Fruit fly (Drosophila melanogaster) whole organism: ENCODE measurements around the gene Rtc1.

Experiments
- CG8478 ChIP-seq: fragments of >200 bp; optimal IDR thresholded peaks from 2 replicates; lab custom pipeline; 2018; ENCODE audit warnings: inconsistent platforms
- Dll ChIP-seq: fragments of >200 bp; optimal IDR thresholded peaks from 2 replicates; lab custom pipeline; 2017
- EcR ChIP-seq, 2 experiments: fragments of >200 bp; optimal IDR thresholded peaks; 2 replicates each; lab custom pipeline; 2017; ENCODE audit warnings: missing biosample characterization in 2 of 2, missing genetic modification characterization in 2 of 2, missing genetic modification reagents in 2 of 2
- pan ChIP-seq: fragments of >200 bp; optimal IDR thresholded peaks from 2 replicates; lab custom pipeline; 2017
- psq ChIP-seq: fragments of >200 bp; optimal IDR thresholded peaks from 2 replicates; lab custom pipeline; 2017
- usp ChIP-seq: fragments of >200 bp; optimal IDR thresholded peaks from 2 replicates; lab custom pipeline; 2017; ENCODE audit warnings: missing biosample characterization, missing genetic modification characterization, mixed read lengths

The Rtc1 gene

DNA sequence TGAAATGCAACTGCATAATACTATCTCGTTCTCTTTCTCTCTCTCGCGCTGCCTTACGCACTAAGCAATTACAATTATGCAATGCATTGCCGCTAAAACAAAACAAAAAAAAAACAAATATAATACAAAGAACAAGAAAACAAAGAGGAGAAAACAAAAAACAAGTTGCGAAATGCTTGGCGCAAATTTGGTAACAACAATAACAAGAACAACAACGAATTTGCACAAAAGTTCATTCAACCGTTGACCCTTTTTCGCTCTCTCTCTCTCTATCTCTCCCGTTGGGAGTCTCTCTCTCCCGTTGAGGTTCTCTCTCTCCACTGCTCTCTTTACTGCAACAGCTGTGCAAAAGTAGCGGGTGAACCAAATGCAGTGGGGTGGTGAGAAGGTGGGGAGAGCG lies 9.9 kb upstream of the Rtc1 start:
- TF ChIP-seq psq (lab: Kevin White, UChicago): no peak
- peak in 1 of 2 experiments; percentile 80 for TF ChIP-seq EcR (GFP tag; optimal IDR thresholded peaks at IDR 0.05; lab: Kevin White, UChicago)

DNA sequence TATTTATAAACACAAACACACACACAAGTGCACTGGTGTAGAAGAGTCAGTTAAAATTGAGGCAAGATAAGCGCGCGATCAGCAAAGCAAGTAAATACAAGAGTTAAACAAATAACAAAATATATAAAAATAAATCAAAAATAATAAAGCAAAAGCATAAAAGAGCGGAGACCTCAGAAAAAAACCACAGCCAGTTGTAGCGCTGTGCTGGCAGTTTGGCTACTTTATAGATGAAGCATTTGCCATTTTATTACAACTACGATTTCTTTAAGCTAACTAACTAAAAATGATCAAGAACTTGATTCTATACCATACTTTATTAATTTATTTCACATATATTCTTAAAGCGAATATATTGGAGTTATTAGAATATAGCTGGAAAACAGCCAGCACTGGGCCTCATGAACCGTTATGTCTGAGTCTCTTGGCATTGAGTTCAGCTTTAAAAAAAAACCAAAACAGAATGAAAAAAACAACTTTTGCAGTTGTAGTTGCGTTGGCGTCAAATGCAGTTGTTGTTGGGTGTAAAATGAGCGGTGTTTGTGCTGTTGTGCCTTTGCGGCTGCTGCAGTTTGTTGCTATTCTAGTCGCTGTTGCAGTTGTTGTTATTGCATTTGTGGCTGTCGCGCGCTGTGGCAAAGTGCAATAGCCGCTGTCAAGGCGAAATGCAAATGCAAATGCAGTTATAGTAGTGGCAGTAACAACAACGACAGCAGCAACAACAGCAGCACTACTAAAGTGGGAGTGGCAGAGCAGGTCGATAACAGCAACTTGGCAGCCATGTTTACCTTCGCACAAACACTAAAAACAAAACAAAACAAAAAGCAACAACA lies 9.1 kb upstream of the Rtc1 start:
- TF ChIP-seq usp: no peak
- peak in 1 of 2 experiments; percentile 69 for TF ChIP-seq EcR (GFP tag; optimal IDR thresholded peaks at IDR 0.05; lab: Kevin White, UChicago)
- TF ChIP-seq Dll (lab: Kevin White, UChicago): no peak

DNA sequence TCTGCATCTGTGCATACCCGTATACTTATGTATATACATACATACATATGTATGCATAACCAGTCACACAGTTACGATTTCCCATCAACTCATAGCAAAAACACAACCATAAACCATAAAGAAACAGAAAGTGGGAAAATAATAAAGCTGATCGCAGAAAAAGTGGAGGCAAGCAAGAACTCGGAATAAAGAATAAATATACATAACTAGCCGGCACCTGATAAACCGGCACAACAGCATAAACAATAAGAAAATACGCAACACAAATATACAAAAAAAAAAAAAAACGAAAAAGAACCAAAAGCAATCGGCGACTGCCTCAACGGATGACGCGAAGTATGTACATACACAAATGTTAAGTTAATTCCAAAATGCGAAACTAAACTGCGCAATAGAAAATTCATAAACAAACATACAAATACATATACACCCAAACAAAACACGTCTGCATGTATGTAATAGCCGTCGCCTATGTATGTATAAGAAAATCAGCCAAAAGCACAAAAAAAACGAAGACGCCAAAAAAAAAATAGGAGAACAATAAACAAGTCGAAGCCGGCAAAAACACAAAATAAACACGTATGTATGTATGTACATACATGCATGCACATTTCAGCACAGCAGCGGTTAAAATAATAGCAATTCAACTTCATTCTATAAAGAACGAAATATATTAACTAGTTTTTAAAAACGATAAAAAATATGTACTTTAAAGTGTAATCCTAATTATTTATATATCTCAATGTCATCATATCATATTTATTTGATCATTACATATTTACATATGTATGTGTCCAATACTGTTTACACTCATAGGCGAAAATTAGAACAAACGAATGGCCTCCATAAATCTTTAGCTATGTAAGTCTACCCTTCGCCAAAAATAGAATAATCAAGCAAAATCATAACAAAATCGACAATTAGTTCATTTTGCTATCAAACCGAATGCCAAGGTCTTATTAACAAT lies 7.8 kb upstream of the Rtc1 start:
- TF ChIP-seq usp (no peak), EcR (GFP tag; optimal IDR thresholded peaks at IDR 0.05; lab: Kevin White, UChicago) (no peak), CG8478 (no peak), psq (lab: Kevin White, UChicago) (no peak), pan (lab: Kevin White, UChicago) (no peak), Dll (lab: Kevin White, UChicago) (no peak)

DNA sequence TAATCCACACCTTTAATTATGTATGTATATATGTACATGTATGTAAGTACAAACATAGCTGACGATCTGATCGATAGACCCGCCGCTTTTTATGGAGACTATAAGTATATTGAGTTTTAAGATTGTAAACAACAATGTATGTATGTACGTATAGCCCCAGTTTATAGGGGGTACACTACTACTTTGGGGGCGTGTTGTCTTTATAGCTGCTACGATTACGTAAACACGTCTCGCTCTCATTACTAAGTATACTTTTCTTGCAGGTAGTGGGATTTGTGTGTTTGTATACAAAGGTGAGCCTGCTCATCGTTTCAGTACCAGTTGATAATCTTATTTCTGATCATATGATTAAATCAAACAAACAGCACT lies 7.1 kb upstream of the Rtc1 start:
- TF ChIP-seq pan (lab: Kevin White, UChicago): no peak
- TF ChIP-seq CG8478: no peak
- TF ChIP-seq EcR (GFP tag; optimal IDR thresholded peaks at IDR 0.05; lab: Kevin White, UChicago): no peak
- no peak for TF ChIP-seq usp
- no peak for TF ChIP-seq Dll (lab: Kevin White, UChicago)
- TF ChIP-seq psq (lab: Kevin White, UChicago): no peak

DNA sequence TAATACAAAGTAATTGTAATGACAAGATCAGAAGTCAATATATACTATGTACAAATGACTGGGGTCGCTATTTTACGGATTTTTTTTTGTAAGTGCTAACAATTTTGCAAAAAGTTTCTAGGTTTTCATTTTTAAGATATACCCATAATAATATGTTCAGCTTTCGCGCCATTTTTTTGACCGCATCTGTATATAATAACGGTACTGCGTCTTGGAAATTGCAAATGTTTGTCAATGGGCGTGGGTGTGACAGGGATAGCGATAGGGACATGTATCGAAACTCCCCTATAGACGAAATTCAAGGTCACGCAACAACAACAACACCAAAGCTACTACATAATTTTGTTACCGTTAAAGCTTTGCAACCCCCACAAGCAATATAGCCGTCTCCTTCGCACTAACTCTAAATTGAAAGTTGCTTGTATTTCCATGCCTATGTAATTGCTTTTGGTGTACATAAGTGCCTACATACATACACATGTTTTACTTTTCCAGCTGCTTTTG lies 4.4 kb upstream of the Rtc1 start:
- TF ChIP-seq CG8478 (no peak), EcR (GFP tag; optimal IDR thresholded peaks at IDR 0.05; lab: Kevin White, UChicago) (no peak), pan (lab: Kevin White, UChicago) (no peak), psq (lab: Kevin White, UChicago) (no peak), usp (no peak), Dll (lab: Kevin White, UChicago) (no peak)

DNA sequence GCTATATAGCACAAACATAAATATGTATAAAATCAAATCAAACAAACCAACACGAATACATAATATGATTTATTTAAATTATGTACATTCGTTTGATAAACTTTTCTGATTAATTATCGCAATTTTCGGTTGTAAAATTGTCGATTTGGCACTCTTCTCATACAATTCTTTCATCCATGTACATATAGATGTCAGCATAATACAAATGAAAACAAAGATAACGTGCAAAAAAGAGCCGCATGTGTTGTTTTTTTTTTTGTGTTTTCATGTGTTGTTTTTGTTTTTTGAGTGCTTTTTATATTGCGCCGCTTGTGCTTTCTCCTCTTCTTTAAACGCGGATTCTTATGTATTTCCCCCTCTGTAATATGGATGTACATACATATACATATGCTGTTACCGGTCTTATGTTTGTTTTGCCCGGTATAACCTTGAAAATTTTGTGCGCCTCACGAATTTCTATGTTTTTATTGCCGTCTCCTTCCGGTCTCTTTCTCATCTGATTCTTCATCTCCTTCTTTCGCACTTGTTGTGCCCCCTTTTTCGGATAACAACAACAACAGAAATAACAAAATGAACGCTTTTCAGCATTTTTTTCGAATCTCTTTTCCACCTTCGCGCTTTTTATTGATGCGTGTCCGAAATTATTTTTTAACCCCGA lies 3.7 kb upstream of the Rtc1 start:
- TF ChIP-seq psq (lab: Kevin White, UChicago) (peak; percentile 36), EcR (GFP tag; optimal IDR thresholded peaks at IDR 0.05; lab: Kevin White, UChicago) (no peak)

DNA sequence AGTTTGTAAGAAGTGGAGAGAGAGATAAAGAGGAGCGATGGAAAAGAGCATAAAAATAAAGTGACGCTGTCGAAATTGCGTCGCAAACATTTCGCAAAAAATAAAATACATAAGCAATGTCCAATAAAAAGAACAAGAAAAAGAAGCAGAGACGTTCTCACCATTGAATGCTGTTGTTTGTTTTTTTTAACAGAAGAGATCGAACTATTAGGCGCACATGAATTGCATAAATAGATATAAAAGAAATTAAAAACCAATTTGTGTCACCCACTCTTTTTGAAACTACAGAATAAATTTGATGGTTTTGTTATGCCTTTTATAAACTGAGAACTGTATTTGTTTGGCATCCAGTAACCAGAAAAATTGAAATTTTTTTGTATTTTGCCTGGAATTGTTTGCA lies 3.2 kb upstream of the Rtc1 start:
- TF ChIP-seq EcR (GFP tag; optimal IDR thresholded peaks at IDR 0.05; lab: Kevin White, UChicago) (no peak), pan (lab: Kevin White, UChicago) (no peak), psq (lab: Kevin White, UChicago) (no peak), Dll (lab: Kevin White, UChicago) (no peak), usp (no peak), CG8478 (no peak)

DNA sequence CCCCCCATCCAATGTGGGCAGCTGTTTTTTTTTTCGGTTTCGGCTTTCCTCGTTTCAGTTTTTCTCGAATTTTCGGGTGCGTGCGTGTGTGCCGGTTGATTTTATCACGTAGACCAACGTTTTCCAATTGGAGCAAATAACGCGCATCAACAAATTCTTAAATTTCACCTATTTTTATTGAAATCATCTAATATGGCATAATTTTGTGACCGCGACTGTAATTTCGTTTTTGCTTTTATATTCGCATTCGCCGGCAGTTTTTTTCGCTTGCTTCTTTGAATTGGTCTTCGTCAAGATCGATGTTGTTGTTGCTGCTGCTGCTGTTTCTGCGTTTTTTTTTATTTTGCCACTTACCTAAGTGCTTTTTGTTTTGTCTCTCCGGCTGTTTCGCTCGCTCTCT lies 2.5 kb upstream of the Rtc1 start:
- TF ChIP-seq EcR (GFP tag; optimal IDR thresholded peaks at IDR 0.05; lab: Kevin White, UChicago): no peak
- TF ChIP-seq Dll (lab: Kevin White, UChicago): no peak
- TF ChIP-seq psq (lab: Kevin White, UChicago): no peak
- TF ChIP-seq CG8478: no peak
- no peak for TF ChIP-seq usp
- no peak for TF ChIP-seq pan (lab: Kevin White, UChicago)

DNA sequence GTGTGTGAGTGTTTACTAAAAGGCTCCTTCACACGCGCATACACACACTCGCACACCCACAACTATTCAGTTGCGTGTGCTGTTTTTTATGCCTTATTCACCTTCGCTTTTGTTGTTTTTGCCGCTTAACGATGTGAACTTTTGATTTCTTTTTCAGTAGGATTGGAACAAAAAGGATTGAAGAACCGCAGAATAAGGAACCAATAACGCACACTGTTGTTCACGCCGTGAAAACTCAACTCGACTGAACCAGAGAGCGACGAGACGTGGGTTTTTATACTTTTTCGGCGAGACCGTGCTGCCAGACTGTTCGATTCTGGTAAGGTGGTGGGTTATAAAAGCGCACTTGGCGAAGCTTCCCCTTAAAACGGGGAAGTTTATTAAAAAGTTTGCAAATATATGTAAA lies 1.8 kb upstream of the Rtc1 start, which contains the start of gene Pdcd4:
Pdcd4 (minus strand) TSS at position 255 of the 406 bp plus-strand sequence.
- TF ChIP-seq EcR (GFP tag; optimal IDR thresholded peaks at IDR 0.05; lab: Kevin White, UChicago) (peak in 1 of 2 experiments; percentile 51), Dll (lab: Kevin White, UChicago) (no peak)

DNA sequence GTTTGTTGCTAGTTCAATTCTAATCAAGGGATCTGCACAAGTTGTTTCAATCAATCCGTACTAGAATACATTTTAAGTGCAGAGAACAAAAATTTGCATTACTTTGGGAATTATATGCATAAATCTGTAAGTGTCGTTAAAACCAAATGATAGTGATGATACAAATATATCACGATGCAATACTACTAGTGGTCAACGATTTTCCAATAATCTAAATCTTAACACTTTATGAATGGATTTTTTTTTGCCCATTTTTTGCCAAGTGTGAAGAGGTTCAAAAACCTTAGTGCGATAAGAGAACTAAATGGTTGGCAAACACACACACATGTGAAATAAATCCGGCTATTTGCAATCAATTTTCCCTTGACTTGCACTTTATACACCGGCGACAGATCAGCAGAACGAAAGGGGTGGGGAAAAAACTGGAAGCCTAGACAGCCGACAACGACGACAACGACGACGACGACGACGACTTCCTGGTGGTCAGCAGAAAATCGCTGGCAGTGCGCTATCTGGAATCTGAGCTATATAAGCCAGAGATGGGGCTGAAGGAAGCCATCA lies 2.1 kb downstream of the Rtc1 start, which contains the start of gene Yp3:
Yp3 (plus strand) TSS at position 558 of the 561 bp plus-strand sequence.
- TF ChIP-seq Dll (lab: Kevin White, UChicago): no peak
- no peak for TF ChIP-seq psq (lab: Kevin White, UChicago)
- TF ChIP-seq CG8478: no peak
- TF ChIP-seq EcR (GFP tag; optimal IDR thresholded peaks at IDR 0.05; lab: Kevin White, UChicago): no peak
- no peak for TF ChIP-seq usp
- TF ChIP-seq pan (lab: Kevin White, UChicago): no peak

DNA sequence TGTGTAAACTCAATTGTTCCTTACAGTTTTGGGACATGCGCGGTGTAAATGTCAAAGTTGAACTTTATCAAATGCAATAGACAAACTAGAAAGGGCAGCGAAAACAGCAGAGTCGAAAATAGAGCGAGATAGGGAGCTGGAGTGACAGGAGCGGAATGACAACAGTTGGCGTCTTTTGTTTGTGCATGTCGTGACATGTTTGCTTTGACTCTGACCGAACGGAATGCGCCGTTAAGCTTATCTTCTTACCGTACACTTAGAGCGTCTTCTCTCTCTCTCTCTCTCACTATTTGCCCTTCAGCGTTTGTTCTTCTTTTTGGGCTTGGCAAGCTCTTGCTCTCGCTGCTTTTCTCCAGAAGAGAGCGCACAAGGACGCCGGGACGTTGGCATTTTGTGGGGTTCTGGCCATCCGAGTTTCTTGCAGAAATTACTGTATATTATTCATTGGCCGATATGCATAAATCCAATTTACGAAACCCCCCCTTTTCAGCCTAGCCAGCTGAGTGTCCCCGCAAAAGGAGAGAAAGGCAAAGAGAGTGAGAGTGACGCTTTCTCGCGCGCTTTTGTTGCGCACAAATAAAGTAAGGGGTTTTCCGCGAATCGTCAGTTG lies 4.9 kb downstream of the Rtc1 start:
- TF ChIP-seq Dll (lab: Kevin White, UChicago) (peak; percentile 3), EcR (GFP tag; optimal IDR thresholded peaks at IDR 0.05; lab: Kevin White, UChicago) (no peak)
